Worm (Caenorhabditis elegans): ENCODE measurements around the gene ugt-34.

DNA sequence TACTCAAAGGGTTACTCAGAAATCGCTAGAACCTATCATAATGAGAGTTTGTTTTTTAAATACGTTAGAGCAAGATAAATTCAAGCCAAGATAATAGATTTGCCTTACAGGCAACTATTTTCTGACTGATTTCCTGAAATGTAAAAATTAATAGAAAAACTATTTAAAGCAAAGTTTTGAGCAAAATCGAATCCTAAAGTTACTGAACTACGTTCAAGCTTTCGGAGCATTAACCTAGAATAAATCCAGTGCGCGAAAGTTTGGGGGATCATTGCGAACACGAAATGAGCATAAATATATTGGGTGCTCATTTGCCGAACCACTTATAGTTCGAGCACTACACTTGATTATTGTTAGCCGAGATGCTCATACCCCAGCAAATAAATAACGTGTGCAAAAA is 14.8 kb upstream of the ugt-34 start, which contains the start of gene ceh-22:
- no peak for TF ChIP-seq nhr-237 (tag; optimal IDR thresholded peaks at IDR 0.05)
- TF ChIP-seq nhr-11 (tag; optimal IDR thresholded peaks at IDR 0.05), result no peak
- TF ChIP-seq Y116A8C.19 (tag; optimal IDR thresholded peaks at IDR 0.05; ENCODE audit: borderline replicate concordance), result no peak
- no peak for TF ChIP-seq mep-1 (tag; optimal IDR thresholded peaks at IDR 0.05)
- TF ChIP-seq nhr-77 (tag; optimal IDR thresholded peaks at IDR 0.05), result no peak
- TF ChIP-seq unc-130 (tag; optimal IDR thresholded peaks at IDR 0.05), result no peak
- no peak for TF ChIP-seq nhr-28 (tag; optimal IDR thresholded peaks at IDR 0.05)
- TF ChIP-seq blmp-1 (tag; optimal IDR thresholded peaks at IDR 0.05), result no peak
- TF ChIP-seq nhr-19 (GFP tag; conservative IDR thresholded peaks at IDR 0.05), result no peak
- TF ChIP-seq lin-35 (GFP tag; optimal IDR thresholded peaks at IDR 0.05), result no peak
- no peak for TF ChIP-seq zag-1 (tag; optimal IDR thresholded peaks at IDR 0.05)

Measured in whole organism, L1 larva.